Worm (Caenorhabditis elegans): ENCODE results near the gene snb-6.

The snb-6 gene

DNA sequence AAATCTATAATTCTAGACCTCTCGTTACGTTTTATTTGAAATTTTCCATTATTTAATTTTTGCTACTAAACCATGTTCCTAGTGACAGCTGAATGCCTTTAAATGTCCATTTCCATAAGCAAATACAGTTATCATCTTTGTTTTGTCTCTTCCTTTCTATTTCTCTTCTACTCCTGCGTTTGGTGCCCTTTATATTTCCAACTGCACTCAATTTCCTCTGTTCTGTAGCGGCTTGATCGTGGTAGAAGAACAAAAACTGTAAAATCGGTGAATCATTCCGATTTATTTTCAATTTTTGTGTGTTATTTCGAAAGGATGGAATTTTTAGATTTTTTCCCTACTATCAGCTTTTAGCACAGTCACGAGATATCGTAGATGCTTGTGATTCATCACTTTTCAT lies 36.4 kb upstream of the snb-6 start:
- TF ChIP-seq pqm-1 (tag; optimal IDR thresholded peaks at IDR 0.05) = no peak
- TF ChIP-seq unc-86 (tag; optimal IDR thresholded peaks at IDR 0.05) = no peak
- no peak for TF ChIP-seq ceh-2 (tag; optimal IDR thresholded peaks at IDR 0.05)

- TF ChIP-seq unc-42 (tag; optimal IDR thresholded peaks at IDR 0.05) = no peak
- no peak for TF ChIP-seq sdc-2 (tag; optimal IDR thresholded peaks at IDR 0.05)
- no peak for TF ChIP-seq syd-9 (tag; optimal IDR thresholded peaks at IDR 0.05)
- TF ChIP-seq gmeb-2 (tag; optimal IDR thresholded peaks at IDR 0.05) = no peak
- TF ChIP-seq K09A11.1 (tag; optimal IDR thresholded peaks at IDR 0.05; ENCODE audit: insufficient read depth) = no peak
- TF ChIP-seq ceh-45 (GFP tag; IDR thresholded peaks at IDR 0.05) = no peak
- TF ChIP-seq elt-2 (tag; optimal IDR thresholded peaks at IDR 0.05) = no peak
- no peak for TF ChIP-seq pqm-1 (tag; optimal IDR thresholded peaks at IDR 0.05)
- TF ChIP-seq hlh-8 (tag; optimal IDR thresholded peaks at IDR 0.05) = no peak
- no peak for TF ChIP-seq C08G9.2 (tag; optimal IDR thresholded peaks at IDR 0.05)
Measured at ce11 chrII:8895398-8895797, 35.9 kb upstream of the snb-6 start.

DNA sequence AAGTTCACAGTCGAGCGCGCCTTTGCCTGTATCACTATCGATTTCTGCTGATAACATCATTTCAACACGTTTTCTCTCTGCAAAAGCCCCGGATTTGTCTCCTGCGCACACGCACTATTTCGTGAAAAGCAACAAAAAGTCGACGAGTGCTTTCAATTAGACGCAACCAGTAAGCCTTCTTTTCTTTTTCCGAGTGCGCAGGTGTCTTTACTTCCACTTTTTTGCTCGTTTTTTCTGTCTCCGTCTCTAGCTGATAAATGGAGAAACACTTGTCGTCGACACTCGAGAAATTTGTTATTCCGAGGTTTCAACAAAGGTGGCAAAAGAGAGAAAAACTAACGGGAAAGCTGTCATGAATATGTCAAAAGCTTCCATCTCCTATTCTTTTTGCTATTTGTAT lies 32.1 kb upstream of the snb-6 start:
- TF ChIP-seq ceh-18 (tag; optimal IDR thresholded peaks at IDR 0.05) = no peak
- no peak for TF ChIP-seq ceh-48 (tag; optimal IDR thresholded peaks at IDR 0.05)
- no peak for TF ChIP-seq ceh-22 (tag; optimal IDR thresholded peaks at IDR 0.05)
- TF ChIP-seq pha-4 (tag; optimal IDR thresholded peaks at IDR 0.05) = no peak
- TF ChIP-seq pros-1 (tag; optimal IDR thresholded peaks at IDR 0.05) = no peak
- no peak for TF ChIP-seq hlh-6 (tag; optimal IDR thresholded peaks at IDR 0.05)
- TF ChIP-seq F13H6.1 (tag; optimal IDR thresholded peaks at IDR 0.05) = no peak
- no peak for TF ChIP-seq ahr-1 (tag; optimal IDR thresholded peaks at IDR 0.05)
- no peak for TF ChIP-seq che-1 (tag; optimal IDR thresholded peaks at IDR 0.05)
- no peak for TF ChIP-seq ama-1 (optimal IDR thresholded peaks at IDR 0.05)
- TF ChIP-seq ceh-31 (tag; optimal IDR thresholded peaks at IDR 0.05) = no peak
- no peak for TF ChIP-seq sox-4 (tag; optimal IDR thresholded peaks at IDR 0.05)
- TF ChIP-seq nhr-232 (tag; optimal IDR thresholded peaks at IDR 0.05) = no peak
- TF ChIP-seq ztf-16 (tag; optimal IDR thresholded peaks at IDR 0.05) = no peak
- no peak for TF ChIP-seq elt-4 (tag; optimal IDR thresholded peaks at IDR 0.05)
- TF ChIP-seq fkh-10 (GFP tag; optimal IDR thresholded peaks at IDR 0.05) = no peak
- TF ChIP-seq sdc-2 (tag; optimal IDR thresholded peaks at IDR 0.05) = no peak
- no peak for TF ChIP-seq pax-1 (tag; optimal IDR thresholded peaks at IDR 0.05)
- no peak for TF ChIP-seq T23F11.4 (GFP tag; optimal IDR thresholded peaks at IDR 0.05)

DNA sequence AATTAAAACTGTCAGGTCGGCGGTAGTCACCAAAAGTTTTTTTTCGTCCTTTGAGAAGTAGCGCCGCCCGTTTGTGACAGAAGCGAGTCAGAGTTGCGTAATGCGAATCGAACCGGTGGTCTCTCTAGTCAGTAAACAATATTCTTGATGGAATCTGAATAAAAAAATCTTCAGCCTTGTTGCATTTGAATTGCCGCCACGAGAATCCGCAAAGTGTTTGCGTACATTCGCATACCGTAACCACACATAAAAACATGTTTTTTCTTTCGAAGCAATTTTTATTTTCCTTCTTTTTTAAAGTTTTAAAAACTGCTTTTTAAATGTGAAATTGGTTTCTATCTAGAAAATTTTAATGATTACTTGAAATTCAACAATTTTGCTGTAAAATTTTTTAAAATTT lies 31.5 kb upstream of the snb-6 start:
- no peak for TF ChIP-seq nhr-232 (tag; optimal IDR thresholded peaks at IDR 0.05)
- TF ChIP-seq ceh-30 (tag; optimal IDR thresholded peaks at IDR 0.05) = no peak
- no peak for TF ChIP-seq pax-1 (tag; optimal IDR thresholded peaks at IDR 0.05)
- TF ChIP-seq ceh-45 (GFP tag; IDR thresholded peaks at IDR 0.05) = no peak
- no peak for TF ChIP-seq nfya-1 (tag; optimal IDR thresholded peaks at IDR 0.05)

ce11 chrII:8890530-8890929 lies 31.0 kb upstream of the snb-6 start:
- TF ChIP-seq fax-1 (tag; optimal IDR thresholded peaks at IDR 0.05) (no peak), elt-4 (tag; optimal IDR thresholded peaks at IDR 0.05) (no peak), ceh-14 (tag; optimal IDR thresholded peaks at IDR 0.05) (no peak)

- TF ChIP-seq pros-1 (tag; optimal IDR thresholded peaks at IDR 0.05) = no peak
Measured at ce11 chrII:8890017-8890416, 30.5 kb upstream of the snb-6 start.
